Worm (Caenorhabditis elegans): ENCODE results near the gene prdm-14.

prdm-14 gene

DNA sequence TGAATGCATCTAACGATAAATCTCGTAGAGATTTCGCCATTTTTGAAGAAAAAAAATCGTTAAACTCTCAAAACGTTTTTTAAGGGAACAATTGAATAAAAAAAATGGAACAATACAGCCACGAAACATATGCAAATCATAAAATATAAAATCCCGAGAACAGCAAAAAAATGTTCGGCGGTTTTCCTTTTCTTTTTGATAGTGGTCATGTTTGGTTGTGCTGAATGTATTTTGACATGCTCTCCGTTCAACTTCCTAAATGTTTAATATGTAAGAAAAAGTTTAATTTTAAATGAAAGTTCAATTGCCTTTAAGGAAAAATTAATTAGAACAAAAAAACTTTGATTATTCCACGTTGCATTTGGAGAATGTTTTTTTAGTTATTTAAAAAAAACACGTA is 35.6 kb upstream of the prdm-14 start, which contains the start of gene C24A3.9:
TSS of gene C24A3.9 (minus strand) at position 101 of the 400 bp plus-strand sequence.
- no peak for TF ChIP-seq peb-1 (tag; optimal IDR thresholded peaks at IDR 0.05)

DNA sequence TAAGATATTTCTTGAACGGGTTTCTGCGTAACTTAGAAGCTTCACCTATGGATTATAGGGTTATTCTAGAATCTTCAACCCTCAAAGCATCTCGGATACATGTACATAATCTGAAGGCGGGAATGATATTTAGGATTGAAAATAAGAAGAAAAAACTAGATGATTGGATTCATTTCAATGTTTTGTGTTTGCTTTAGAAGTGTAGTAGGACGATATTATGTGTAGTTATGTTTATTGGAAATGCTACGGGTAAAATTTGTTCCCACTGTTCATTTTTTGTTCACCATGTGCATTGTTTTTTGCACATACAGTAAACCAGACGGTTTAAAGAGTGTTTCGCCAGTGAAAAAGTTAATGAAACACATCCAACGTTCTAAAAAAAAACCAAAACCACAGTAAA is 34.5 kb upstream of the prdm-14 start:
- no peak for TF ChIP-seq elt-1 (tag; optimal IDR thresholded peaks at IDR 0.05)
- no peak for TF ChIP-seq dmd-4 (tag; optimal IDR thresholded peaks at IDR 0.05)
- no peak for TF ChIP-seq mdl-1 (tag; optimal IDR thresholded peaks at IDR 0.05)
- TF ChIP-seq lin-13 (GFP tag; optimal IDR thresholded peaks at IDR 0.05) = no peak
- no peak for TF ChIP-seq nhr-25 (tag; optimal IDR thresholded peaks at IDR 0.05)
- no peak for TF ChIP-seq ama-1 (optimal IDR thresholded peaks at IDR 0.05)
- TF ChIP-seq sem-4 (tag; optimal IDR thresholded peaks at IDR 0.05) = no peak
- TF ChIP-seq nhr-237 (tag; optimal IDR thresholded peaks at IDR 0.05) = no peak
- TF ChIP-seq ztf-11 (tag; optimal IDR thresholded peaks at IDR 0.05) = no peak

DNA sequence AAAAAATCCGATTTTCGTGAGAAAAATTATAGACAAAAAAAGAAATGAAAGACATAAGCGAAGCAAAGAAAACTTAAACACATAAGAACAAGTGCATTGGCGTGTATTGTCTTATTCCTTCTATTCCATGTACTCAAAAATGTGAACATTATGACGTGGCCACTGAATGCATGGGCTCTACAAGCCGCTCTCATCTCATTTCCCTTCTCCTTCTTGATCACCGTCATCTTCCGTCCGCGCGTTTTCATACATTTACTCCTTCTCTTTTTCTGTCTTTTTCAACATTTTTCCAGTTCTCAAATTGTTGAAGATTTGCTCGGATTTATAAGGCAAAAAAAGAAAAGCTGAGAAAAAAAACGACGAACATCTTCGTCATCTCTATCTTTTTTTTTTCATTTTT is 31.6 kb upstream of the prdm-14 start:
- TF ChIP-seq elt-1 (tag; optimal IDR thresholded peaks at IDR 0.05) (no peak), ztf-11 (tag; optimal IDR thresholded peaks at IDR 0.05) (no peak), ama-1 (optimal IDR thresholded peaks at IDR 0.05) (no peak), mbf-1 (tag; optimal IDR thresholded peaks at IDR 0.05) (no peak), ceh-16 (tag; optimal IDR thresholded peaks at IDR 0.05) (no peak), nhr-237 (tag; optimal IDR thresholded peaks at IDR 0.05) (no peak), nhr-21 (tag; optimal IDR thresholded peaks at IDR 0.05) (no peak), dmd-4 (tag; optimal IDR thresholded peaks at IDR 0.05) (no peak), nhr-77 (tag; optimal IDR thresholded peaks at IDR 0.05) (no peak), nhr-11 (tag; optimal IDR thresholded peaks at IDR 0.05) (no peak), lin-13 (GFP tag; optimal IDR thresholded peaks at IDR 0.05) (no peak), nhr-23 (tag; optimal IDR thresholded peaks at IDR 0.05) (no peak), sma-3 (GFP tag; optimal IDR thresholded peaks at IDR 0.05) (no peak), elt-3 (tag; optimal IDR thresholded peaks at IDR 0.05) (no peak), nhr-129 (tag; optimal IDR thresholded peaks at IDR 0.05) (no peak), unc-62 (GFP tag; optimal IDR thresholded peaks at IDR 0.05) (no peak), Y55F3AM.14 (GFP tag; optimal IDR thresholded peaks at IDR 0.05) (no peak), zag-1 (tag; optimal IDR thresholded peaks at IDR 0.05) (no peak), blmp-1 (tag; optimal IDR thresholded peaks at IDR 0.05; ENCODE audit: insufficient read depth) (no peak)

DNA sequence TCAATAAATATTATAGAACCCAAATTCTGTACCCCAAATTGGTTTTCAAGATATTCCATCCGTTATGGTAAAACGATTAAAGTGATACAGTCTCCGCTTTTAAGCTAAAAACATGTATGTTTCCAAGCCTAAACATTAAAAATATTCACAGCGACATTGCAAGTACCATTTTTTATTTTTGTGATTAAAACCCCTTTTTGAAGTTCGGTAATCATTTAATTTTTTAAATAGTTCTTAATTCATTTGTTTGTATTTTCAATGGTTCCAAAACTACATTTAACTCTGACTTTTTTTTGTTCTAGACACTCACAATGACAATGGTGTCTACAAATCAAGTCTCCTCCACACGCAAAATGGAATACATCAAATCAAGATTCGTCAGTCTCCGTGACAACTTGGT is 30.6 kb upstream of the prdm-14 start, which contains the start of gene T25B6.4:
TSS of gene T25B6.4 (plus strand) at position 301 of the 400 bp plus-strand sequence.
- TF ChIP-seq nhr-77 (tag; optimal IDR thresholded peaks at IDR 0.05) = no peak
- no peak for TF ChIP-seq snpc-4 (tag; optimal IDR thresholded peaks at IDR 0.05)
- no peak for TF ChIP-seq ztf-1 (GFP tag; conservative IDR thresholded peaks at IDR 0.05)
- TF ChIP-seq ZK546.5 (tag; optimal IDR thresholded peaks at IDR 0.05) = no peak
- TF ChIP-seq sma-3 (GFP tag; optimal IDR thresholded peaks at IDR 0.05) = no peak
- TF ChIP-seq lin-11 (tag; optimal IDR thresholded peaks at IDR 0.05) = no peak
- no peak for TF ChIP-seq unc-62 (GFP tag; optimal IDR thresholded peaks at IDR 0.05)
- TF ChIP-seq mab-5 (tag; optimal IDR thresholded peaks at IDR 0.05) = no peak
- TF ChIP-seq nhr-10 (tag; optimal IDR thresholded peaks at IDR 0.05) = no peak
- no peak for TF ChIP-seq egl-27 (tag; optimal IDR thresholded peaks at IDR 0.05)

DNA sequence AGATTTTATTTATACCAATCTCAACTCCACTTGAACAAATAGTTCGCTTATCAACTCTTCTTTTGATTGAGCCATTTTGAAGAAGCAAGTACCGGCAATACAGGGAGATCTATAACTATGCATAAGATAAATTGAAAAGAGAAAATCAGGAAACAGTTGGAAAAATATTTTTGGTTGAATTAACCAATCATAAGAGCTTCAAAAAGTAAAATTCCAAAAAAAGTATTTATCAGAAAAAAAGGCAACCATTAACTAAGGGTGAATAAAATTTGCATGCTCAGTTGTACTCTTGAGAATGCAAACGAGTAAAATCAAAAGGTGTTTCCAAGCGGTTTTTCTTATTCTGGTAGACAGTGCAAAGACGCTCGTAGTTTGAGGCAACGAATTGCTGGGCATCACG is 24.4 kb upstream of the prdm-14 start, which contains the start of gene T25B6.5:
TSS of gene T25B6.5 (minus strand) at position 101 of the 400 bp plus-strand sequence.
- TF ChIP-seq nhr-129 (tag; optimal IDR thresholded peaks at IDR 0.05) (no peak), lin-11 (tag; optimal IDR thresholded peaks at IDR 0.05) (no peak), peb-1 (tag; optimal IDR thresholded peaks at IDR 0.05) (no peak), F13H6.1 (tag; optimal IDR thresholded peaks at IDR 0.05) (no peak), alr-1 (tag; optimal IDR thresholded peaks at IDR 0.05) (no peak), nhr-6 (tag; optimal IDR thresholded peaks at IDR 0.05) (no peak), snpc-4 (tag; optimal IDR thresholded peaks at IDR 0.05) (no peak), elt-1 (tag; optimal IDR thresholded peaks at IDR 0.05) (no peak), unc-39 (tag; optimal IDR thresholded peaks at IDR 0.05) (no peak), nhr-12 (tag; optimal IDR thresholded peaks at IDR 0.05) (no peak), nhr-23 (tag; optimal IDR thresholded peaks at IDR 0.05) (no peak), mab-5 (tag; optimal IDR thresholded peaks at IDR 0.05) (no peak), gmeb-1 (tag; optimal IDR thresholded peaks at IDR 0.05) (no peak), nhr-237 (tag; optimal IDR thresholded peaks at IDR 0.05) (no peak), ztf-11 (tag; optimal IDR thresholded peaks at IDR 0.05) (no peak), nhr-11 (tag; optimal IDR thresholded peaks at IDR 0.05) (no peak), lin-39 (tag; optimal IDR thresholded peaks at IDR 0.05) (no peak), aly-2 (tag; optimal IDR thresholded peaks at IDR 0.05) (no peak)

Data from whole organism, L2 larva.